Worm (Caenorhabditis elegans) whole organism, L1 larva: ENCODE measurements around the gene F35A5.1.

Experiments used
- C04F5.9 ChIP-seq: sonication (generic microtip); optimal IDR thresholded peaks from 2 replicates; lab custom pipeline; 2016; ENCODE audit warnings: missing genetic modification characterization, missing compliant biosample characterization
- C16A3.4 ChIP-seq: fragments of 150-350 bp; optimal IDR thresholded peaks from 2 replicates; lab custom pipeline; 2014; ENCODE audit warnings: missing biosample characterization, missing genetic modification characterization
- Y116A8C.19 ChIP-seq: sonication (generic microtip); optimal IDR thresholded peaks from 2 replicates; lab custom pipeline; 2016; ENCODE audit warnings: missing compliant biosample characterization, missing genetic modification characterization, borderline replicate concordance
- alr-1 ChIP-seq: fragments of 200-800 bp; sonication (Bioruptor generic); optimal IDR thresholded peaks from 2 replicates; lab custom pipeline; 2018; ENCODE audit warnings: borderline replicate concordance, mild to moderate bottlenecking, missing genetic modification characterization, missing compliant biosample characterization
- ama-1 ChIP-seq: fragments of 150-350 bp; optimal IDR thresholded peaks from 2 replicates; lab custom pipeline; 2014
- blmp-1 ChIP-seq: fragments of 150-350 bp; optimal IDR thresholded peaks from 2 replicates; lab custom pipeline; 2014; ENCODE audit warnings: missing biosample characterization, missing genetic modification characterization
- ceh-63 ChIP-seq: fragments of 200-800 bp; sonication (Bioruptor generic); optimal IDR thresholded peaks from 2 replicates; lab custom pipeline; 2018; ENCODE audit warnings: mild to moderate bottlenecking, missing genetic modification characterization, missing compliant biosample characterization
- ceh-82 ChIP-seq, 3 experiments: fragments of 150-350 bp in 1 of 3; sonication (generic microtip) in 2 of 3; optimal IDR thresholded peaks; 2 replicates each; lab custom pipeline; 2014 to 2017; ENCODE audit warnings: missing biosample characterization in 3 of 3, missing genetic modification characterization in 3 of 3
- ceh-88 ChIP-seq: fragments of 200-800 bp; sonication (Bioruptor generic); IDR thresholded peaks from 2 replicates; pipeline ENCODE4 v1.3.6; 2022; ENCODE audit warnings: missing genetic modification characterization, missing compliant biosample characterization
- dsc-1 ChIP-seq: sonication (generic microtip); optimal IDR thresholded peaks from 2 replicates; lab custom pipeline; 2016; ENCODE audit warnings: mild to moderate bottlenecking, missing genetic modification characterization, missing compliant biosample characterization
- efl-1 ChIP-seq, 4 experiments: fragments of 150-350 bp; optimal IDR thresholded peaks in 3 of 4; peaks in 1 of 4; 1 replicate in 1 of 4; 2 replicates in 3 of 4; lab custom pipeline; 2014; ENCODE audit warnings: missing biosample characterization in 2 of 4, missing genetic modification characterization in 2 of 4, missing genetic modification reagents in 2 of 4
- efl-3 ChIP-seq: fragments of 200-800 bp; sonication (Bioruptor generic); optimal IDR thresholded peaks from 2 replicates; lab custom pipeline; 2018; ENCODE audit warnings: mild to moderate bottlenecking, missing genetic modification characterization, missing compliant biosample characterization
- elt-3 ChIP-seq, 6 experiments: fragments of 150-350 bp in 1 of 6; sonication (generic microtip); optimal IDR thresholded peaks; 2 replicates each; lab custom pipeline; 2017 to 2018; ENCODE audit warnings: missing biosample characterization in 6 of 6, missing genetic modification characterization in 6 of 6, inconsistent platforms in 1 of 6
- fkh-10 ChIP-seq: sonication (generic microtip); optimal IDR thresholded peaks from 2 replicates; lab custom pipeline; 2017; ENCODE audit warnings: missing biosample characterization, missing genetic modification reagents, missing genetic modification characterization
- grh-1 ChIP-seq: fragments of 200-800 bp; sonication (Bioruptor generic); IDR thresholded peaks from 2 replicates; pipeline ENCODE4 v1.3.6; 2022; ENCODE audit warnings: missing genetic modification reagents, missing genetic modification characterization, missing compliant biosample characterization
- hlh-17 ChIP-seq: fragments of 200-800 bp; sonication (Bioruptor generic); optimal IDR thresholded peaks from 2 replicates; lab custom pipeline; 2018; ENCODE audit warnings: missing genetic modification characterization, mild to moderate bottlenecking, missing compliant biosample characterization, moderate library complexity, borderline replicate concordance
- hlh-4 ChIP-seq: sonication (generic microtip); optimal IDR thresholded peaks from 2 replicates; lab custom pipeline; 2016; ENCODE audit warnings: mild to moderate bottlenecking, missing genetic modification characterization, missing compliant biosample characterization
- hpl-2 ChIP-seq: fragments of 150-350 bp; optimal IDR thresholded peaks from 2 replicates; lab custom pipeline; 2014; ENCODE audit warnings: missing biosample characterization, missing genetic modification reagents, missing genetic modification characterization
- irx-1 ChIP-seq: sonication (generic microtip); optimal IDR thresholded peaks from 2 replicates; lab custom pipeline; 2016; ENCODE audit warnings: missing genetic modification characterization, missing compliant biosample characterization
- isw-1 ChIP-seq: fragments of 200-800 bp; sonication (Bioruptor generic); IDR thresholded peaks from 2 replicates; pipeline ENCODE4 v1.3.6; 2022; ENCODE audit warnings: missing genetic modification characterization, missing compliant biosample characterization
- lin-13 ChIP-seq: fragments of 150-350 bp; optimal IDR thresholded peaks from 2 replicates; lab custom pipeline; 2014; ENCODE audit warnings: missing biosample characterization, missing genetic modification reagents, missing genetic modification characterization
- lin-14 ChIP-seq: fragments of 200-800 bp; sonication (Bioruptor generic); optimal IDR thresholded peaks from 2 replicates; lab custom pipeline; 2018; ENCODE audit warnings: mild to moderate bottlenecking, missing genetic modification characterization, moderate library complexity, missing compliant biosample characterization
- lin-35 ChIP-seq, 2 experiments: fragments of 150-350 bp; optimal IDR thresholded peaks; 2 replicates each; lab custom pipeline; 2014; ENCODE audit warnings: missing biosample characterization in 2 of 2, missing genetic modification characterization in 2 of 2, missing genetic modification reagents in 2 of 2
- lir-3 ChIP-seq: sonication (generic microtip); optimal IDR thresholded peaks from 2 replicates; lab custom pipeline; 2016; ENCODE audit warnings: mild to moderate bottlenecking, missing genetic modification characterization, moderate library complexity, missing compliant biosample characterization; ENCODE audit not compliant: poor library complexity
- mab-9 ChIP-seq: fragments of 200-800 bp; sonication (Bioruptor generic); IDR thresholded peaks from 2 replicates; pipeline ENCODE4 v1.3.6; 2022; ENCODE audit warnings: missing genetic modification reagents, missing genetic modification characterization, missing compliant biosample characterization
- mdl-1 ChIP-seq, 2 experiments: fragments of 150-350 bp; optimal IDR thresholded peaks; 2 replicates each; lab custom pipeline; 2014 to 2017; ENCODE audit warnings: missing biosample characterization in 2 of 2, missing genetic modification characterization in 2 of 2, inconsistent platforms in 1 of 2
- mef-2 ChIP-seq: fragments of 150-350 bp; optimal IDR thresholded peaks from 2 replicates; lab custom pipeline; 2014; ENCODE audit warnings: missing biosample characterization, missing genetic modification characterization
- mep-1 ChIP-seq: fragments of 150-350 bp; optimal IDR thresholded peaks from 2 replicates; lab custom pipeline; 2014; ENCODE audit warnings: missing biosample characterization, missing genetic modification characterization
- nhr-19 ChIP-seq: fragments of 200-800 bp; sonication (Bioruptor generic); conservative IDR thresholded peaks from 2 replicates; pipeline ENCODE4 v1.3.6; 2022; ENCODE audit warnings: missing genetic modification characterization, missing compliant biosample characterization
- nhr-237 ChIP-seq: fragments of 150-350 bp; optimal IDR thresholded peaks from 2 replicates; lab custom pipeline; 2014; ENCODE audit warnings: missing biosample characterization, missing genetic modification characterization
- nhr-47 ChIP-seq: sonication (generic microtip); optimal IDR thresholded peaks from 2 replicates; lab custom pipeline; 2016; ENCODE audit warnings: mild to moderate bottlenecking, missing genetic modification characterization, moderate library complexity, missing compliant biosample characterization
- nhr-76 ChIP-seq: sonication (generic microtip); optimal IDR thresholded peaks from 2 replicates; lab custom pipeline; 2017; ENCODE audit warnings: missing biosample characterization, missing genetic modification characterization
- nhr-77 ChIP-seq: fragments of 150-350 bp; optimal IDR thresholded peaks from 2 replicates; lab custom pipeline; 2014; ENCODE audit warnings: missing biosample characterization, missing genetic modification characterization
- nhr-85 ChIP-seq: sonication (generic microtip); peaks from one replicate; lab custom pipeline; 2016; ENCODE audit warnings: missing genetic modification characterization, inconsistent platforms, missing compliant biosample characterization
- nhr-90 ChIP-seq: sonication (generic microtip); optimal IDR thresholded peaks from 2 replicates; lab custom pipeline; 2016; ENCODE audit warnings: mild to moderate bottlenecking, missing genetic modification characterization, missing compliant biosample characterization; ENCODE audit not compliant: poor library complexity
- pqm-1 ChIP-seq: sonication (generic microtip); optimal IDR thresholded peaks from 3 replicates; lab custom pipeline; 2017; ENCODE audit warnings: missing biosample characterization, missing genetic modification characterization
- skn-1 ChIP-seq: fragments of 150-350 bp; optimal IDR thresholded peaks from 2 replicates; lab custom pipeline; 2014; ENCODE audit warnings: missing biosample characterization, missing genetic modification characterization
- snpc-4 ChIP-seq: fragments of 150-350 bp; optimal IDR thresholded peaks from 2 replicates; lab custom pipeline; 2014; ENCODE audit warnings: missing biosample characterization, missing genetic modification characterization
- snu-23 ChIP-seq: sonication (generic microtip); optimal IDR thresholded peaks from 2 replicates; lab custom pipeline; 2016; ENCODE audit warnings: missing genetic modification characterization, missing compliant biosample characterization
- sptf-1 ChIP-seq: fragments of 150-350 bp; optimal IDR thresholded peaks from 2 replicates; lab custom pipeline; 2014; ENCODE audit warnings: missing biosample characterization, missing genetic modification characterization
- swsn-7 ChIP-seq: sonication (generic microtip); optimal IDR thresholded peaks from 2 replicates; lab custom pipeline; 2016; ENCODE audit warnings: missing genetic modification characterization, missing compliant biosample characterization
- tbx-2 ChIP-seq: sonication (generic microtip); optimal IDR thresholded peaks from 2 replicates; lab custom pipeline; 2016; ENCODE audit warnings: missing genetic modification characterization, missing compliant biosample characterization
- unc-130 ChIP-seq: fragments of 150-350 bp; optimal IDR thresholded peaks from 2 replicates; lab custom pipeline; 2017; ENCODE audit warnings: missing biosample characterization, missing genetic modification characterization, inconsistent platforms
- unc-30 ChIP-seq: sonication (generic microtip); optimal IDR thresholded peaks from 2 replicates; lab custom pipeline; 2017; ENCODE audit warnings: missing biosample characterization, missing genetic modification characterization
- unc-62 ChIP-seq: fragments of 150-350 bp; optimal IDR thresholded peaks from 2 replicates; lab custom pipeline; 2014; ENCODE audit warnings: missing biosample characterization, missing genetic modification reagents, missing genetic modification characterization
- unc-86 ChIP-seq: sonication (generic microtip); optimal IDR thresholded peaks from 2 replicates; lab custom pipeline; 2016; ENCODE audit warnings: missing genetic modification characterization, missing compliant biosample characterization
- xbp-1 ChIP-seq: sonication (generic microtip); optimal IDR thresholded peaks from 2 replicates; lab custom pipeline; 2016; ENCODE audit warnings: missing genetic modification characterization, missing compliant biosample characterization
- zag-1 ChIP-seq: fragments of 150-350 bp; optimal IDR thresholded peaks from 2 replicates; lab custom pipeline; 2014; ENCODE audit warnings: missing biosample characterization, missing genetic modification characterization
- zip-4 ChIP-seq: fragments of 200-800 bp; sonication (Bioruptor generic); optimal IDR thresholded peaks from 2 replicates; lab custom pipeline; 2018; ENCODE audit warnings: mild to moderate bottlenecking, missing genetic modification characterization, moderate library complexity, missing compliant biosample characterization
- ztf-4 ChIP-seq: fragments of 150-350 bp; optimal IDR thresholded peaks from 2 replicates; lab custom pipeline; 2014; ENCODE audit warnings: missing biosample characterization, missing genetic modification characterization

F35A5.1 gene

DNA sequence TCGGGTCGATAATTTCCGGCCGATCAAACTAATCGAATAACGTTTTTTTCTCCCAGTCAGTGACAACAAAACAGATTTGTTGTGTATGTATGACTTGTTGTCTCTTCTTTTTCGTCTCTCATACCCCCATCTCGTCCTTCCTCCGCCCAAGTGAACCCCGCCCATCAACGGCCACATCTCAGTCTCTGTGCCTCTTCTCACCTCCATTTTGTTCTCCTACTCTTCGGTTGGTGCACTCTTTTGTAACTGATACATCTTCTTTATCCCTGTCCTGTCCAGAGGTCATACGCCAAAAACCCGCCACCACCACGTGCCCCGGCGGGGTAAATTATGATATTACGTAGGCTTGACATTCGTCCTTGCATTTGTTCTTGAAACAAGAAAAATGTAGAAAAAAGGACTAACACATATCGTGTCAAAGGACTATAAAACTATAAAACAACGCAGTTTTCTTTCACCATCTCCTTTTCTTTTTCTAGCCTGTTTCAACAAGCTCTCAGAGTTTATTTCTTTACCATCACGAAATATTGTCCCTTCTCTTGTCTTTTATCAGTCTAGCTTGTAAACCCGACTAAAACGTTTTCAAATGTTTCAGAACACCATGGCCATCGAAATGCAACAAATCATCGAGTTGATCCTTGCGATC is 19.7 kb upstream of the F35A5.1 start, which contains the start of gene pmpl-1 (continued):
- TF ChIP-seq pqm-1 (tag; lab: Kevin White, UChicago) (no peak), tbx-2 (peak; percentile 50), nhr-77 (tag; lab: Kevin White, UChicago) (no peak), ceh-63 (GFP tag; lab: Kevin White, UChicago) (no peak), C16A3.4 (tag; lab: Kevin White, UChicago) (peak; percentile 44), dsc-1 (peak; percentile 23), Y116A8C.19 (tag; lab: Kevin White, UChicago) (no peak), unc-86 (tag; lab: Kevin White, UChicago) (no peak), mab-9 (GFP tag; lab: Robert Waterston, UW) (no peak), isw-1 (GFP tag; lab: Robert Waterston, UW) (no peak), mef-2 (tag; lab: Kevin White, UChicago) (no peak), lin-14 (GFP tag; lab: Kevin White, UChicago) (peak; percentile 89), hpl-2 (GFP tag; lab: Kevin White, UChicago) (no peak), unc-30 (tag; lab: Kevin White, UChicago) (no peak), lin-35 (GFP tag; optimal IDR thresholded peaks at IDR 0.05; lab: Kevin White, UChicago) (peak; percentile 34), sptf-1 (tag; lab: Kevin White, UChicago) (no peak), ceh-82 (tag; optimal IDR thresholded peaks at IDR 0.05; lab: Kevin White, UChicago) (peak in 2 of 3 experiments; percentile 8 to 17), swsn-7 (tag; lab: Kevin White, UChicago) (peak; percentile 21), ceh-88 (GFP tag; lab: Robert Waterston, UW) (no peak), skn-1 (tag; lab: Kevin White, UChicago) (no peak), ztf-4 (tag; lab: Kevin White, UChicago) (no peak), mdl-1 (tag; optimal IDR thresholded peaks at IDR 0.05; lab: Kevin White, UChicago) (peak in 1 of 2 experiments; percentile 73), snpc-4 (tag; lab: Kevin White, UChicago) (no peak), snu-23 (GFP tag; lab: Kevin White, UChicago) (peak; percentile 80), nhr-90 (tag; lab: Kevin White, UChicago) (peak; percentile 72), fkh-10 (no peak), xbp-1 (tag; lab: Kevin White, UChicago) (peak; percentile 32), unc-130 (tag; lab: Kevin White, UChicago) (peak; percentile 50)
- TF ChIP-seq, all 84 proteins: peak for 27

DNA sequence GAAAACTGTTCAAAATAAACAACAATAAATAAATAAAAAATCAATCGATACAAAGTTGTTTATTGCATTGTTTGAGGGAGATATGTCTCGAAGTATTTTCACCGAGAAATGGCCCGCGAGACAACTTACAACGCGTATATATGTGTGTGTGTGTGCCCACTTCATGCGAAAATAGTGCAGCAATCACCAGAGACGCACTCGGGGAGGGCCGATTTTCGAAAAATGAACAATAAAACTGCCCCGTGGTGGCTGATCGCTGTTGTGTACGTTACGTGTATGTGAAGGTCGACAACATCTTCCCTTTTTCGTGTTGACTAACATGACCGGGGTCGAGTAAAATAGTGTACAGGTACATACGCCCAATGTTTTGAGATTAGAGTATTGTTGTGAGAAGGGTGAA is 18.8 kb upstream of the F35A5.1 start:
- TF ChIP-seq irx-1 (tag; lab: Kevin White, UChicago) (peak; percentile 65), nhr-237 (tag; lab: Kevin White, UChicago) (no peak), blmp-1 (tag; lab: Kevin White, UChicago) (peak; percentile 76), nhr-47 (tag; lab: Kevin White, UChicago) (peak; percentile 71), xbp-1 (tag; lab: Kevin White, UChicago) (peak; percentile 56), efl-1 (optimal IDR thresholded peaks at IDR 0.05; lab: Kevin White, UChicago) (peak; percentile 7 to 21), efl-1 (GFP tag; optimal IDR thresholded peaks at IDR 0.05 in 1 of 2; lab: Kevin White, UChicago) (peak in 1 of 2 experiments; percentile 91), zag-1 (tag; lab: Kevin White, UChicago) (no peak), ama-1 (lab: Kevin White, UChicago) (peak; percentile 78), unc-130 (tag; lab: Kevin White, UChicago) (peak; percentile 29), elt-3 (tag; optimal IDR thresholded peaks at IDR 0.05; lab: Kevin White, UChicago) (peak in 4 of 6 experiments; percentile 27 to 79 (median 50)), unc-62 (no peak), hlh-17 (no peak), nhr-85 (tag; lab: Kevin White, UChicago) (peak; percentile 96), lin-13 (GFP tag; lab: Kevin White, UChicago) (no peak), C04F5.9 (tag; lab: Kevin White, UChicago) (no peak), pqm-1 (tag; lab: Kevin White, UChicago) (no peak), hlh-4 (no peak), mep-1 (tag; lab: Kevin White, UChicago) (peak; percentile 54), skn-1 (tag; lab: Kevin White, UChicago) (no peak), grh-1 (GFP tag; lab: Robert Waterston, UW) (peak; percentile 73), lir-3 (peak; percentile 56), hpl-2 (GFP tag; lab: Kevin White, UChicago) (no peak), nhr-76 (no peak), alr-1 (tag; lab: Kevin White, UChicago) (no peak), mef-2 (tag; lab: Kevin White, UChicago) (no peak), lin-35 (GFP tag; optimal IDR thresholded peaks at IDR 0.05; lab: Kevin White, UChicago) (peak; percentile 22 to 70), efl-3 (GFP tag; lab: Kevin White, UChicago) (peak; percentile 18), zip-4 (GFP tag; lab: Kevin White, UChicago) (peak; percentile 28), nhr-19 (GFP tag; lab: Robert Waterston, UW) (peak; percentile 72)
